Fruit fly (Drosophila melanogaster) whole organism, larva: Measurements from ENCODE around the gene Atf3.

ENCODE experiments used
- noc ChIP-seq: fragments of 200-800 bp; sonication (Bioruptor generic); optimal IDR thresholded peaks from 3 replicates; lab custom pipeline; 2019; ENCODE audit warnings: missing biosample characterization, mild to moderate bottlenecking, missing genetic modification characterization, moderate library complexity

Gene Atf3

dm6 chrX:1275018-1275820 lies at the start of gene Atf3:
Gene Atf3 (minus strand): TSS chrX:1275284.
- peak; percentile 100 for TF ChIP-seq noc (tag; lab: Kevin White, UChicago)

- no peak for TF ChIP-seq noc (tag; lab: Kevin White, UChicago)
Measured at dm6 chrX:1322214-1322613, 47.1 kb upstream of the Atf3 start, which contains the start of gene DAAM. Gene DAAM (minus strand): TSS chrX:1322362.

dm6 chrX:1321664-1322063 lies 46.6 kb upstream of the Atf3 start:
- no peak for TF ChIP-seq noc (tag; lab: Kevin White, UChicago)

- no peak for TF ChIP-seq noc (tag; lab: Kevin White, UChicago)
Measured at dm6 chrX:1321043-1321442, 46.0 kb upstream of the Atf3 start.

dm6 chrX:1320144-1320981 lies 45.3 kb upstream of the Atf3 start:
- TF ChIP-seq noc (tag; lab: Kevin White, UChicago): no peak

dm6 chrX:1312510-1312909 lies 37.4 kb upstream of the Atf3 start:
- no peak for TF ChIP-seq noc (tag; lab: Kevin White, UChicago)

- no peak for TF ChIP-seq noc (tag; lab: Kevin White, UChicago)
Measured at dm6 chrX:1311218-1311617, 36.1 kb upstream of the Atf3 start.

- no peak for TF ChIP-seq noc (tag; lab: Kevin White, UChicago)
Measured at dm6 chrX:1308444-1308843, 33.4 kb upstream of the Atf3 start.

dm6 chrX:1303961-1304360 lies 28.9 kb upstream of the Atf3 start:
- no peak for TF ChIP-seq noc (tag; lab: Kevin White, UChicago)

dm6 chrX:1299928-1300327 lies 24.8 kb upstream of the Atf3 start:
- no peak for TF ChIP-seq noc (tag; lab: Kevin White, UChicago)

- no peak for TF ChIP-seq noc (tag; lab: Kevin White, UChicago)
Measured at dm6 chrX:1298287-1298686, 23.2 kb upstream of the Atf3 start, which contains the start of gene CG32811. Gene CG32811 (minus strand): TSS chrX:1298387.

dm6 chrX:1288924-1289608 lies 14.0 kb upstream of the Atf3 start:
- no peak for TF ChIP-seq noc (tag; lab: Kevin White, UChicago)

- no peak for TF ChIP-seq noc (tag; lab: Kevin White, UChicago)
Measured at dm6 chrX:1286868-1287835, 12.1 kb upstream of the Atf3 start, which contains the start of gene CG32812. Gene CG32812 (plus strand): TSS chrX:1287290.

dm6 chrX:1286136-1286535 lies 11.1 kb upstream of the Atf3 start:
- TF ChIP-seq noc (tag; lab: Kevin White, UChicago): no peak

- TF ChIP-seq noc (tag; lab: Kevin White, UChicago): no peak
Measured at dm6 chrX:1285273-1285672, 10.2 kb upstream of the Atf3 start.
